Worm (Caenorhabditis elegans): Measurements from ENCODE around the gene nhr-14.

ce11 chrX:8455590-8456166 is 20.3 kb downstream of the nhr-14 start, which contains the start of gene dpy-6:
- TF ChIP-seq dao-5 (tag; optimal IDR thresholded peaks at IDR 0.05) (no peak), him-1 (tag; optimal IDR thresholded peaks at IDR 0.05) (no peak)

Measured in whole organism, L4/young adult.